Fruit fly (Drosophila melanogaster) whole organism, prepupa: ENCODE data around the gene CG32855.

Experiments used
- Blimp-1 ChIP-seq: fragments of 200-800 bp; sonication (Bioruptor generic); optimal IDR thresholded peaks from 3 replicates; lab custom pipeline; 2017; ENCODE audit warnings: missing biosample characterization, missing genetic modification characterization, mild to moderate bottlenecking, moderate library complexity, missing genetic modification reagents
- CG10631 ChIP-seq: fragments of 200-800 bp; sonication (Bioruptor generic); optimal IDR thresholded peaks from 2 replicates; lab custom pipeline; 2016; ENCODE audit warnings: missing biosample characterization, missing genetic modification characterization
- CG10669 ChIP-seq: fragments of 200-800 bp; sonication (Bioruptor generic); optimal IDR thresholded peaks from 3 replicates; lab custom pipeline; 2018; ENCODE audit warnings: missing biosample characterization, mild to moderate bottlenecking, missing genetic modification characterization, moderate library complexity
- CG11294 ChIP-seq: fragments of 200-800 bp; sonication (Bioruptor generic); IDR thresholded peaks from 2 replicates; pipeline ENCODE4 v1.3.6; 2022; ENCODE audit warnings: missing biosample characterization, missing genetic modification characterization
- CG11762 ChIP-seq: fragments of 200-800 bp; sonication (Bioruptor generic); optimal IDR thresholded peaks from 3 replicates; lab custom pipeline; 2016; ENCODE audit warnings: missing biosample characterization, missing genetic modification characterization; ENCODE audit not compliant: insufficient read depth
- CG11902 ChIP-seq: fragments of 200-800 bp; sonication (Bioruptor generic); optimal IDR thresholded peaks from 3 replicates; lab custom pipeline; 2016; ENCODE audit warnings: missing biosample characterization, missing genetic modification characterization
- CG15336 ChIP-seq: fragments of 200-800 bp; sonication (Bioruptor generic); IDR thresholded peaks from 2 replicates; pipeline ENCODE4 v1.3.6; 2022; ENCODE audit warnings: missing biosample characterization, missing genetic modification characterization
- CG16779 ChIP-seq: fragments of 200-800 bp; sonication (Bioruptor generic); optimal IDR thresholded peaks from 3 replicates; lab custom pipeline; 2017; ENCODE audit warnings: missing biosample characterization, mild to moderate bottlenecking, missing genetic modification characterization
- CG32006 ChIP-seq: fragments of 200-800 bp; sonication (Bioruptor generic); optimal IDR thresholded peaks from 3 replicates; lab custom pipeline; 2017; ENCODE audit warnings: missing biosample characterization, mild to moderate bottlenecking, missing genetic modification characterization
- CG4318 ChIP-seq: fragments of 200-800 bp; sonication (Bioruptor generic); optimal IDR thresholded peaks from 3 replicates; lab custom pipeline; 2017; ENCODE audit warnings: missing biosample characterization, mild to moderate bottlenecking, missing genetic modification characterization
- CG6163 ChIP-seq: fragments of 200-800 bp; sonication (Bioruptor generic); IDR thresholded peaks from 3 replicates; pipeline ENCODE4 v1.3.6; 2022; ENCODE audit warnings: missing biosample characterization, missing genetic modification characterization
- CG6276 ChIP-seq: fragments of 200-800 bp; sonication (Bioruptor generic); optimal IDR thresholded peaks from 2 replicates; lab custom pipeline; 2017; ENCODE audit warnings: missing biosample characterization, mild to moderate bottlenecking, missing genetic modification characterization
- CG6808 ChIP-seq: fragments of 200-800 bp; sonication (Bioruptor generic); optimal IDR thresholded peaks from 3 replicates; lab custom pipeline; 2017; ENCODE audit warnings: missing biosample characterization, missing genetic modification characterization, mild to moderate bottlenecking, moderate library complexity, missing genetic modification reagents
- CG6854 ChIP-seq: fragments of 200-800 bp; sonication (Bioruptor generic); optimal IDR thresholded peaks from 2 replicates; lab custom pipeline; 2017; ENCODE audit warnings: missing biosample characterization, mild to moderate bottlenecking, missing genetic modification characterization
- CG7368 ChIP-seq: fragments of 200-800 bp; sonication (Bioruptor generic); optimal IDR thresholded peaks from 3 replicates; lab custom pipeline; 2016; ENCODE audit warnings: missing biosample characterization, missing genetic modification characterization
- CG8119 ChIP-seq: fragments of 200-800 bp; sonication (Bioruptor generic); IDR thresholded peaks from 3 replicates; pipeline ENCODE4 v1.3.6; 2022; ENCODE audit warnings: missing biosample characterization, missing genetic modification characterization
- CG8319 ChIP-seq: fragments of 200-800 bp; sonication (Bioruptor generic); optimal IDR thresholded peaks from 3 replicates; lab custom pipeline; 2016; ENCODE audit warnings: missing biosample characterization, missing genetic modification characterization
- Eip75B ChIP-seq: fragments of 200-800 bp; sonication (Bioruptor generic); optimal IDR thresholded peaks from 3 replicates; lab custom pipeline; 2016; ENCODE audit warnings: missing biosample characterization, missing genetic modification characterization
- Eip78C ChIP-seq: fragments of 200-800 bp; sonication (Bioruptor generic); peaks from one replicate; lab custom pipeline; 2016; ENCODE audit warnings: missing biosample characterization, missing genetic modification characterization
- Ets96B ChIP-seq: fragments of 200-800 bp; optimal IDR thresholded peaks from 2 replicates; lab custom pipeline; 2019; ENCODE audit warnings: missing biosample characterization, mild to moderate bottlenecking, missing genetic modification characterization, moderate library complexity
- Gug ChIP-seq: fragments of 200-800 bp; sonication (Bioruptor generic); IDR thresholded peaks from 2 replicates; pipeline ENCODE4 v1.3.6; 2022; ENCODE audit warnings: missing biosample characterization, missing genetic modification characterization
- Hr38 ChIP-seq: sonication (Bioruptor generic); optimal IDR thresholded peaks from 2 replicates; lab custom pipeline; 2016; ENCODE audit warnings: missing biosample characterization, missing genetic modification characterization
- Hr39 ChIP-seq: fragments of 200-800 bp; sonication (Bioruptor generic); optimal IDR thresholded peaks from 2 replicates; lab custom pipeline; 2016; ENCODE audit warnings: missing biosample characterization, missing genetic modification characterization
- Hr4 ChIP-seq: fragments of 200-800 bp; sonication (Bioruptor generic); optimal IDR thresholded peaks from 3 replicates; lab custom pipeline; 2016; ENCODE audit warnings: missing biosample characterization, missing genetic modification characterization
- Lpt ChIP-seq: fragments of 200-800 bp; sonication (Bioruptor generic); optimal IDR thresholded peaks from 3 replicates; lab custom pipeline; 2016; ENCODE audit warnings: missing biosample characterization, missing genetic modification characterization
- Met ChIP-seq: fragments of 200-800 bp; sonication (Bioruptor generic); optimal IDR thresholded peaks from 3 replicates; lab custom pipeline; 2016; ENCODE audit warnings: missing biosample characterization, missing genetic modification characterization
- OdsH ChIP-seq: fragments of 200-800 bp; sonication (Bioruptor generic); optimal IDR thresholded peaks from 3 replicates; lab custom pipeline; 2016; ENCODE audit warnings: missing biosample characterization, missing genetic modification characterization
- Smox ChIP-seq: fragments of 200-800 bp; sonication (Bioruptor generic); optimal IDR thresholded peaks from 3 replicates; lab custom pipeline; 2016; ENCODE audit warnings: missing biosample characterization, missing genetic modification characterization
- Sox102F ChIP-seq: fragments of 200-800 bp; sonication (Bioruptor generic); optimal IDR thresholded peaks from 2 replicates; lab custom pipeline; 2016; ENCODE audit warnings: missing biosample characterization, mild to moderate bottlenecking, missing genetic modification characterization
- Sox15 ChIP-seq: fragments of 200-800 bp; sonication (Bioruptor generic); optimal IDR thresholded peaks from 3 replicates; lab custom pipeline; 2016; ENCODE audit warnings: missing biosample characterization, missing genetic modification characterization
- achi ChIP-seq: fragments of 200-800 bp; sonication (Bioruptor generic); optimal IDR thresholded peaks from 3 replicates; lab custom pipeline; 2016; ENCODE audit warnings: missing biosample characterization, missing genetic modification characterization
- acj6 ChIP-seq: fragments of 200-800 bp; sonication (Bioruptor generic); optimal IDR thresholded peaks from 3 replicates; lab custom pipeline; 2016; ENCODE audit warnings: missing biosample characterization, missing genetic modification characterization
- dac ChIP-seq: fragments of 200-800 bp; sonication (Bioruptor generic); optimal IDR thresholded peaks from 2 replicates; lab custom pipeline; 2017; ENCODE audit warnings: missing biosample characterization, mild to moderate bottlenecking, missing genetic modification characterization
- eg ChIP-seq: fragments of 200-800 bp; sonication (Bioruptor generic); IDR thresholded peaks from 3 replicates; pipeline ENCODE4 v1.3.6; 2022; ENCODE audit warnings: missing biosample characterization, missing genetic modification characterization
- esn ChIP-seq: fragments of 200-800 bp; sonication (Bioruptor generic); optimal IDR thresholded peaks from 2 replicates; lab custom pipeline; 2016; ENCODE audit warnings: missing biosample characterization, mild to moderate bottlenecking, missing genetic modification characterization, moderate library complexity
- fd59A ChIP-seq: fragments of 200-800 bp; sonication (Bioruptor generic); optimal IDR thresholded peaks from 2 replicates; lab custom pipeline; 2017; ENCODE audit warnings: missing biosample characterization, mild to moderate bottlenecking, missing genetic modification characterization, missing genetic modification reagents
- fd85E ChIP-seq: fragments of 200-800 bp; sonication (Bioruptor generic); optimal IDR thresholded peaks from 3 replicates; lab custom pipeline; 2016; ENCODE audit warnings: missing biosample characterization, missing genetic modification characterization
- fkh ChIP-seq: fragments of 200-800 bp; sonication (Bioruptor generic); optimal IDR thresholded peaks from 3 replicates; lab custom pipeline; 2017; ENCODE audit warnings: missing biosample characterization, mild to moderate bottlenecking, missing genetic modification characterization, moderate library complexity
- net ChIP-seq: fragments of 200-800 bp; sonication (Bioruptor generic); optimal IDR thresholded peaks from 3 replicates; lab custom pipeline; 2016; ENCODE audit warnings: missing biosample characterization, missing genetic modification characterization
- pdm3 ChIP-seq: fragments of 200-800 bp; sonication (Bioruptor generic); optimal IDR thresholded peaks from 3 replicates; lab custom pipeline; 2016; ENCODE audit warnings: missing biosample characterization, missing genetic modification characterization
- salr ChIP-seq, 2 experiments: fragments of 200-800 bp; sonication (Bioruptor generic); optimal IDR thresholded peaks; 3 replicates each; lab custom pipeline; 2016 to 2018; ENCODE audit warnings: missing biosample characterization in 2 of 2, missing genetic modification characterization in 2 of 2, mild to moderate bottlenecking in 1 of 2
- spab ChIP-seq: fragments of 200-800 bp; sonication (Bioruptor generic); optimal IDR thresholded peaks from 2 replicates; lab custom pipeline; 2017; ENCODE audit warnings: missing biosample characterization, mild to moderate bottlenecking, missing genetic modification characterization, missing genetic modification reagents
- ss ChIP-seq, 2 experiments: fragments of 200-800 bp; sonication (Bioruptor generic); optimal IDR thresholded peaks; 2 replicates in 1 of 2; 3 replicates in 1 of 2; lab custom pipeline; 2017 to 2018; ENCODE audit warnings: mild to moderate bottlenecking in 2 of 2, missing biosample characterization in 2 of 2, missing genetic modification characterization in 2 of 2, moderate library complexity in 1 of 2
- vri ChIP-seq: fragments of 200-800 bp; sonication (Bioruptor generic); optimal IDR thresholded peaks from 3 replicates; lab custom pipeline; 2016; ENCODE audit warnings: missing biosample characterization, mild to moderate bottlenecking, missing genetic modification characterization

The CG32855 gene

dm6 chr3R:16097661-16098329, 17.0 kb upstream of the CG32855 start (continued):
- peak; percentile 99 for TF ChIP-seq net (GFP tag; lab: Kevin White, UChicago)
- peak; percentile 97 for TF ChIP-seq Gug (GFP tag; lab: Robert Waterston, UW)
- TF ChIP-seq Blimp-1, result peak; percentile 95
- TF ChIP-seq CG6276 (GFP tag; lab: Kevin White, UChicago), result peak; percentile 98
- peak; percentile 98 for TF ChIP-seq spab
- TF ChIP-seq Sox15 (GFP tag; lab: Kevin White, UChicago), result peak; percentile 98
- TF ChIP-seq CG8319 (GFP tag; lab: Kevin White, UChicago), result peak; percentile 99
- TF ChIP-seq CG10669 (GFP tag; lab: Kevin White, UChicago), result peak; percentile 99
- TF ChIP-seq Ets96B (tag; lab: Kevin White, UChicago), result peak; percentile 99
- TF ChIP-seq Hr39 (GFP tag; lab: Kevin White, UChicago), result peak; percentile 99
- TF ChIP-seq CG6854 (GFP tag; lab: Kevin White, UChicago), result peak; percentile 98
- peak; percentile 99 for TF ChIP-seq Sox102F (GFP tag; lab: Kevin White, UChicago)
- peak; percentile 99 for TF ChIP-seq CG11762
- TF ChIP-seq fd85E (GFP tag; lab: Kevin White, UChicago), result peak; percentile 96
- TF ChIP-seq achi, result peak; percentile 98
- TF ChIP-seq CG11902 (GFP tag; lab: Kevin White, UChicago), result peak; percentile 100
- TF ChIP-seq dac (GFP tag; lab: Kevin White, UChicago), result peak; percentile 93
- TF ChIP-seq CG11294 (GFP tag; lab: Robert Waterston, UW), result peak; percentile 97
- TF ChIP-seq Eip75B (GFP tag; lab: Kevin White, UChicago), result peak; percentile 99
- TF ChIP-seq CG10631 (GFP tag; lab: Kevin White, UChicago), result peak; percentile 99
- TF ChIP-seq CG16779 (tag; lab: Kevin White, UChicago), result peak; percentile 97
- TF ChIP-seq ss (GFP tag; optimal IDR thresholded peaks at IDR 0.05; lab: Kevin White, UChicago), result peak; percentile 97 to 98
- peak; percentile 96 to 98 for TF ChIP-seq salr (GFP tag; optimal IDR thresholded peaks at IDR 0.05; lab: Kevin White, UChicago)
- peak; percentile 99 for TF ChIP-seq CG6163

DNA sequence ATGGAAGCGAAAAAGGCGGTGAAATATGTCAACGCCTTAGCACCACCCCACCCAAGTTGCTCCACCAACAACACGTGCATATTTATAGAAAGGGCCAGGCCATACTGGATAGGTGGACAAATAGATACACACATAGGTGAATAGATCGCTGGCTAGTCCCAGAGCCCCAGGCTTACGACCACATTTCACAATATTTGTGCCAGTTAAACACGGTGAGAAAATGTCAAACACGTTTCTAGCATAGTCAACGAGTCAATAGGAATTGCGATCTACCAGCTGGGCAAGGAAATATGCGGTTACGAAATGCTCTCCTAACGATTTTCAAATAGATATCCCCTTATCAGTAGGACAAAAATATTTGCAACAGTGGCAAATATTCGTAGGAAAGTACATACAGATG, 14.1 kb upstream of the CG32855 start:
- TF ChIP-seq achi (no peak), Eip78C (GFP tag; lab: Kevin White, UChicago) (peak; percentile 28), fkh (GFP tag; lab: Kevin White, UChicago) (peak; percentile 35), CG16779 (tag; lab: Kevin White, UChicago) (no peak), eg (GFP tag; lab: Robert Waterston, UW) (no peak), CG32006 (peak; percentile 17)

DNA sequence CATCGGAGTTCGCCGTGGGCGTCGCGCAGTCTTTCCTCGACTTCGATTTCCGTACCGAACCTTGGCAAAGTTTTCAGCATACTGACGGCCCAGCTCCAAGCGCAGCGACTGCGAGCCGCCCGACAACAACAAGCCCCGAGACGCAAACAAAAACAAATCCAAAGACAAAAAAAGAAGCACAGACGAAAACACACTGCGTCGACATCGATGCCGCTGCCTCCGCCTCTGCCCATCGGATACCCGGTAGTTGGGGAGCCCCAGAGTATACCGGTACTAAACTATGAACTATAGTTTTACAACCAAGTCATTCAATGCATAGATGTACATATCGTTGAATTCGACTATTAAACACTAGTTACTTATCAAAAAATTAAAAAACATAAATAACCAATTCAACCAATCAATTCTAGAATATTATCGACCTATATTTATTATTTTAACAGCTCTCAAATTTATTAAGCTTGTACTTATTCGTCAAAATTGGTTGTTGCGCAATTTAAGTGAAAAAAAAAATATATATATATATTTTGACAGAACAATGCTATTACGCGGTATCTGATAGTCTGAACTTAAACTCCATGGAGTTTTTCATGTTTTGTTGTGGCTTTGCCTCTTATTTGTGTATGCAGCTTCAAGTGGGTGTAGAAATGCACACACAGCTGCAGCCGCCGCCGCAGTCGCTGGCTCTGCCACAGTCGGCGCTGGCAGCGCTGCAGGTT, 13.4 kb upstream of the CG32855 start:
- TF ChIP-seq CG16779 (tag; lab: Kevin White, UChicago) (peak; percentile 78), salr (GFP tag; optimal IDR thresholded peaks at IDR 0.05; lab: Kevin White, UChicago) (peak in 1 of 2 experiments; percentile 96), acj6 (GFP tag; lab: Kevin White, UChicago) (peak; percentile 83), fd59A (GFP tag; lab: Kevin White, UChicago) (peak; percentile 71), Hr39 (GFP tag; lab: Kevin White, UChicago) (peak; percentile 40), CG10631 (GFP tag; lab: Kevin White, UChicago) (peak; percentile 86), achi (peak; percentile 84), CG11294 (GFP tag; lab: Robert Waterston, UW) (no peak; the same call in none of the 2 replicates), Hr4 (GFP tag; lab: Kevin White, UChicago) (peak; percentile 86), Ets96B (tag; lab: Kevin White, UChicago) (peak; percentile 80), CG8119 (peak; percentile 82), CG7368 (GFP tag; lab: Kevin White, UChicago) (peak; percentile 70), CG8319 (GFP tag; lab: Kevin White, UChicago) (peak; percentile 61), Met (peak; percentile 60), vri (GFP tag; lab: Kevin White, UChicago) (no peak), CG6163 (peak; percentile 68; the same call in 2 of the 3 replicates), Sox15 (GFP tag; lab: Kevin White, UChicago) (peak; percentile 57), esn (GFP tag; lab: Kevin White, UChicago) (peak; percentile 75), Lpt (GFP tag; lab: Kevin White, UChicago) (peak; percentile 87), CG15336 (GFP tag; lab: Robert Waterston, UW) (peak; percentile 72; the same call in 1 of the 2 replicates), pdm3 (GFP tag; lab: Kevin White, UChicago) (peak; percentile 74), OdsH (GFP tag; lab: Kevin White, UChicago) (peak; percentile 87), CG6808 (GFP tag; lab: Kevin White, UChicago) (peak; percentile 82), Hr38 (no peak), Smox (GFP tag; lab: Kevin White, UChicago) (no peak), CG6854 (GFP tag; lab: Kevin White, UChicago) (peak; percentile 26), CG4318 (GFP tag; lab: Kevin White, UChicago) (peak; percentile 87)
